Worm (Caenorhabditis elegans) whole organism, L3 larva: ENCODE results near the gene zzz-1.
A peak's percentile ranks its signal among the peaks of the same experiment; 100 is the strongest.

Experiments used
- ama-1 ChIP-seq: fragments of 150-350 bp; optimal IDR thresholded peaks from 2 replicates; lab custom pipeline; 2018
- ceh-28 ChIP-seq: fragments of 150-350 bp; optimal IDR thresholded peaks from 2 replicates; lab custom pipeline; 2014; ENCODE audit warnings: missing biosample characterization, missing genetic modification reagents, missing genetic modification characterization
- ceh-82 ChIP-seq: fragments of 150-350 bp; optimal IDR thresholded peaks from 2 replicates; lab custom pipeline; 2014; ENCODE audit warnings: missing biosample characterization, missing genetic modification characterization
- elt-1 ChIP-seq: fragments of 150-350 bp; optimal IDR thresholded peaks from 2 replicates; lab custom pipeline; 2014; ENCODE audit warnings: missing biosample characterization, missing genetic modification characterization
- fkh-10 ChIP-seq: sonication (generic microtip); optimal IDR thresholded peaks from 2 replicates; lab custom pipeline; 2017; ENCODE audit warnings: missing biosample characterization, missing genetic modification reagents, missing genetic modification characterization
- fos-1 ChIP-seq: fragments of 150-350 bp; optimal IDR thresholded peaks from 2 replicates; lab custom pipeline; 2014; ENCODE audit warnings: missing biosample characterization, missing genetic modification characterization
- jun-1 ChIP-seq: fragments of 150-350 bp; optimal IDR thresholded peaks from 2 replicates; lab custom pipeline; 2014; ENCODE audit warnings: missing biosample characterization, missing genetic modification reagents, missing genetic modification characterization
- nhr-23 ChIP-seq: fragments of 150-350 bp; optimal IDR thresholded peaks from 2 replicates; lab custom pipeline; 2014; ENCODE audit warnings: missing biosample characterization, missing genetic modification reagents, missing genetic modification characterization
- nhr-28 ChIP-seq: fragments of 150-350 bp; optimal IDR thresholded peaks from 2 replicates; lab custom pipeline; 2014; ENCODE audit warnings: missing biosample characterization, missing genetic modification characterization
- nhr-76 ChIP-seq: fragments of 150-350 bp; sonication (generic microtip); optimal IDR thresholded peaks from 5 replicates; lab custom pipeline; 2014; ENCODE audit warnings: missing biosample characterization, missing genetic modification characterization
- skn-1 ChIP-seq: fragments of 150-350 bp; optimal IDR thresholded peaks from 2 replicates; lab custom pipeline; 2014; ENCODE audit warnings: missing biosample characterization, missing genetic modification characterization

ce11 chrV:10898629-10899028 is 10.3 kb downstream of the zzz-1 start:
- TF ChIP-seq fkh-10: no peak
- TF ChIP-seq nhr-28 (tag; lab: Kevin White, UChicago): no peak
- no peak for TF ChIP-seq nhr-23 (tag; lab: Kevin White, UChicago)
- no peak for TF ChIP-seq ceh-82 (tag; lab: Kevin White, UChicago)
- no peak for TF ChIP-seq skn-1 (tag; lab: Kevin White, UChicago)
- TF ChIP-seq ceh-28 (tag; lab: Kevin White, UChicago): no peak
- no peak for TF ChIP-seq nhr-76
- TF ChIP-seq fos-1 (tag; lab: Kevin White, UChicago): no peak
- no peak for TF ChIP-seq ama-1 (lab: Kevin White, UChicago)
- no peak for TF ChIP-seq jun-1 (tag; lab: Kevin White, UChicago)
- TF ChIP-seq elt-1 (tag; lab: Kevin White, UChicago): peak; percentile 29
